Fruit fly (Drosophila melanogaster) whole organism, prepupa: Measurements from ENCODE around the gene Arl4.

Experiments used
- CG10669 ChIP-seq: fragments of 200-800 bp; sonication (Bioruptor generic); optimal IDR thresholded peaks from 3 replicates; lab custom pipeline; 2018; ENCODE audit warnings: missing biosample characterization, mild to moderate bottlenecking, missing genetic modification characterization, moderate library complexity
- CG1621 ChIP-seq: fragments of 200-800 bp; sonication (Bioruptor generic); optimal IDR thresholded peaks from 3 replicates; lab custom pipeline; 2018; ENCODE audit warnings: missing biosample characterization, mild to moderate bottlenecking, missing genetic modification characterization
- CG4318 ChIP-seq: fragments of 200-800 bp; sonication (Bioruptor generic); optimal IDR thresholded peaks from 3 replicates; lab custom pipeline; 2017; ENCODE audit warnings: missing biosample characterization, mild to moderate bottlenecking, missing genetic modification characterization
- CG6854 ChIP-seq: fragments of 200-800 bp; sonication (Bioruptor generic); optimal IDR thresholded peaks from 2 replicates; lab custom pipeline; 2017; ENCODE audit warnings: missing biosample characterization, mild to moderate bottlenecking, missing genetic modification characterization
- Smox ChIP-seq: fragments of 200-800 bp; sonication (Bioruptor generic); optimal IDR thresholded peaks from 3 replicates; lab custom pipeline; 2016; ENCODE audit warnings: missing biosample characterization, missing genetic modification characterization
- achi ChIP-seq: fragments of 200-800 bp; sonication (Bioruptor generic); optimal IDR thresholded peaks from 3 replicates; lab custom pipeline; 2016; ENCODE audit warnings: missing biosample characterization, missing genetic modification characterization

- TF ChIP-seq CG1621 (tag; lab: Kevin White, UChicago), result no peak
- TF ChIP-seq Smox (GFP tag; lab: Kevin White, UChicago), result no peak
- no peak for TF ChIP-seq CG10669 (GFP tag; lab: Kevin White, UChicago)
- no peak for TF ChIP-seq achi (GFP tag; lab: Kevin White, UChicago)
- no peak for TF ChIP-seq CG6854 (GFP tag; lab: Kevin White, UChicago)
- no peak for TF ChIP-seq CG4318
Observed at dm6 chr4:135953-136352, 43.2 kb downstream of the Arl4 start.
